Worm (Caenorhabditis elegans): ENCODE results near the gene pqn-67.

pqn-67 gene

ce11 chrV:12967925-12968327 lies 43.7 kb downstream of the pqn-67 start, which contains the start of gene R186.8:
R186.8 (minus strand) TSS chrV:12967982.
- TF ChIP-seq elt-2 (tag; optimal IDR thresholded peaks at IDR 0.05) (peak; percentile 41), tbx-2 (tag; optimal IDR thresholded peaks at IDR 0.05) (peak; percentile 13), nfya-1 (tag; optimal IDR thresholded peaks at IDR 0.05) (peak; percentile 10), ceh-34 (tag; optimal IDR thresholded peaks at IDR 0.05) (peak; percentile 0), unc-42 (tag; optimal IDR thresholded peaks at IDR 0.05) (peak; percentile 92), ref-2 (tag; optimal IDR thresholded peaks at IDR 0.05) (peak; percentile 45), ceh-31 (tag; optimal IDR thresholded peaks at IDR 0.05) (peak; percentile 19), ceh-18 (tag; optimal IDR thresholded peaks at IDR 0.05) (peak; percentile 24)

ce11 chrV:12968555-12968954 lies 44.3 kb downstream of the pqn-67 start, which contains the start of gene lin-46:
lin-46 (plus strand) TSS chrV:12968855.
- TF ChIP-seq ceh-14 (tag; optimal IDR thresholded peaks at IDR 0.05): no peak
- TF ChIP-seq ceh-9 (tag; optimal IDR thresholded peaks at IDR 0.05): no peak
- no peak for TF ChIP-seq hlh-15 (tag; optimal IDR thresholded peaks at IDR 0.05)

ce11 chrV:12970575-12971160 lies 46.4 kb downstream of the pqn-67 start, which contains the start of gene pnn-1:
pnn-1 (plus strand) TSS chrV:12971110.
- no peak for TF ChIP-seq lim-6 (tag; optimal IDR thresholded peaks at IDR 0.05)
- TF ChIP-seq elt-4 (tag; optimal IDR thresholded peaks at IDR 0.05): no peak
- peak; percentile 68 for TF ChIP-seq ceh-48 (tag; optimal IDR thresholded peaks at IDR 0.05)
- peak; percentile 29 for TF ChIP-seq unc-42 (tag; optimal IDR thresholded peaks at IDR 0.05)

ce11 chrV:12974047-12974446 lies 49.8 kb downstream of the pqn-67 start:
- no peak for TF ChIP-seq lim-6 (tag; optimal IDR thresholded peaks at IDR 0.05)

Data from whole organism, late embryonic.